Worm (Caenorhabditis elegans): ENCODE results near the gene spp-29.

DNA sequence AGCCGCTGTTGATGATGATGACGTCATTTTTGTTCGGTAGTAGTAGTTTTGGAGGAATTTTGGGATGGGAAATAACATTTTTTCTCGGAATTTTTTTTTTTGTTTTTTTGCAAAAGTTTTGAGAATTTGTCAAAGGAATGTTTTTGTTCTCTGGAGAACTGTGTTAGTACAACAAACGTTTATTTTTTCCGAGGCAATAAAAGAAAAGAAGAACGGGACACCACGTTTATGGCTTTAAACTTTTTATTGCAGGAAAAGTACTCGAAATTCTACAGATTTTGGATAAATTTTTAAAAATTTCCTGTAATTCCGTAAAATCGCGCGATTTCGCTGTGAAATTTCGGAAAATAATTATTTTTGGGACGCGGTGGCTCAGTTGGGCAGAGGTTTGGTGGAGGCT, 5.7 kb downstream of the spp-29 start, which contains the start of gene F59A1.13:
- TF ChIP-seq tab-1 (GFP tag; IDR thresholded peaks at IDR 0.05) (no peak), ref-1 (GFP tag; conservative IDR thresholded peaks at IDR 0.05) (no peak), T22C8.4 (GFP tag; IDR thresholded peaks at IDR 0.05) (no peak)

Data from whole organism, midembryonic.